Fruit fly (Drosophila melanogaster) whole organism, prepupa: Measurements from ENCODE around the gene CG15414.

Experiments
- CG10631 ChIP-seq: fragments of 200-800 bp; sonication (Bioruptor generic); optimal IDR thresholded peaks from 2 replicates; lab custom pipeline; 2016; ENCODE audit warnings: missing biosample characterization, missing genetic modification characterization
- CG15336 ChIP-seq: fragments of 200-800 bp; sonication (Bioruptor generic); IDR thresholded peaks from 2 replicates; pipeline ENCODE4 v1.3.6; 2022; ENCODE audit warnings: missing biosample characterization, missing genetic modification characterization
- cyc ChIP-seq: fragments of 200-800 bp; sonication (Bioruptor generic); optimal IDR thresholded peaks from 3 replicates; lab custom pipeline; 2016; ENCODE audit warnings: missing biosample characterization, missing genetic modification characterization
- lz ChIP-seq: fragments of 200-800 bp; sonication (Bioruptor generic); optimal IDR thresholded peaks from 3 replicates; lab custom pipeline; 2016; ENCODE audit warnings: missing biosample characterization, missing genetic modification characterization

- TF ChIP-seq CG15336: 0 out of 2 replicates have a peak, but pooled peaks have one; percentile 23
- TF ChIP-seq cyc (GFP tag; lab: Kevin White, UChicago): no peak
- peak; percentile 30 for TF ChIP-seq CG10631
- no peak for TF ChIP-seq lz (GFP tag; lab: Kevin White, UChicago)
These were observed 16.6 kb upstream of the CG15414 start, which contains the start of gene tim for dm6 chr2L:3507209-3508164.
